Fruit fly (Drosophila melanogaster) whole organism: ENCODE results near the gene Vha100-2.

ENCODE experiments used
- CG8478 ChIP-seq: fragments of >200 bp; optimal IDR thresholded peaks from 2 replicates; lab custom pipeline; 2018; ENCODE audit warnings: inconsistent platforms
- Dll ChIP-seq: fragments of >200 bp; optimal IDR thresholded peaks from 2 replicates; lab custom pipeline; 2017
- EcR ChIP-seq, 2 experiments: fragments of >200 bp; optimal IDR thresholded peaks; 2 replicates each; lab custom pipeline; 2017; ENCODE audit warnings: missing biosample characterization in 2 of 2, missing genetic modification characterization in 2 of 2, missing genetic modification reagents in 2 of 2
- pan ChIP-seq: fragments of >200 bp; optimal IDR thresholded peaks from 2 replicates; lab custom pipeline; 2017
- psq ChIP-seq: fragments of >200 bp; optimal IDR thresholded peaks from 2 replicates; lab custom pipeline; 2017
- usp ChIP-seq: fragments of >200 bp; optimal IDR thresholded peaks from 2 replicates; lab custom pipeline; 2017; ENCODE audit warnings: missing biosample characterization, missing genetic modification characterization, mixed read lengths

- no peak for TF ChIP-seq psq
- no peak for TF ChIP-seq CG8478 (lab: Kevin White, UChicago)
- no peak for TF ChIP-seq usp (GFP tag; lab: Kevin White, UChicago)
- no peak for TF ChIP-seq pan (lab: Kevin White, UChicago)
- TF ChIP-seq EcR (GFP tag; optimal IDR thresholded peaks at IDR 0.05; lab: Kevin White, UChicago), result no peak
- TF ChIP-seq Dll (lab: Kevin White, UChicago), result no peak
Observed at dm6 chr3R:18380251-18380812, 18.6 kb downstream of the Vha100-2 start.
